Worm (Caenorhabditis elegans) whole organism, early embryonic: Measurements from ENCODE around the gene B0365.9.

ENCODE experiments used
- F13C5.2 ChIP-seq: sonication (generic microtip); optimal IDR thresholded peaks from 2 replicates; lab custom pipeline; 2017; ENCODE audit warnings: mild to moderate bottlenecking, missing genetic modification characterization, inconsistent platforms, missing compliant biosample characterization
- pes-1 ChIP-seq: fragments of 200-800 bp; sonication (Bioruptor generic); IDR thresholded peaks from 2 replicates; pipeline ENCODE4 v1.3.6; 2022; ENCODE audit warnings: missing genetic modification reagents, missing genetic modification characterization, missing compliant biosample characterization
- tbx-37 ChIP-seq: fragments of 200-800 bp; sonication (Bioruptor generic); conservative IDR thresholded peaks from 2 replicates; pipeline ENCODE4 v1.3.6; 2022; ENCODE audit warnings: missing genetic modification reagents, missing genetic modification characterization, missing compliant biosample characterization

- TF ChIP-seq pes-1: no peak
- no peak for TF ChIP-seq F13C5.2
- no peak for TF ChIP-seq tbx-37 (GFP tag; lab: Robert Waterston, UW)
Observed at ce11 chrV:13095654-13096053, 37.7 kb downstream of the B0365.9 start, which contains the start of gene C34B4.5.
